Fruit fly (Drosophila melanogaster) Kc167 (cell line): ENCODE results near the gene CG31706.

Source experiments
- Myc ChIP-seq: fragments of >200 bp; optimal IDR thresholded peaks from 2 replicates; lab custom pipeline; 2017; ENCODE audit warnings: missing external identifiers
- Sin3A ChIP-seq: fragments of >200 bp; optimal IDR thresholded peaks from 2 replicates; lab custom pipeline; 2018; ENCODE audit warnings: missing external identifiers
- h ChIP-seq: fragments of >200 bp; optimal IDR thresholded peaks from 3 replicates; lab custom pipeline; 2018; ENCODE audit warnings: missing external identifiers
- insv ChIP-seq: fragments of >200 bp; optimal IDR thresholded peaks from 3 replicates; lab custom pipeline; 2018; ENCODE audit warnings: missing external identifiers
- psq ChIP-seq: fragments of >200 bp; optimal IDR thresholded peaks from 2 replicates; lab custom pipeline; 2017; ENCODE audit warnings: missing external identifiers
- ttk ChIP-seq: sonication (Bioruptor generic); optimal IDR thresholded peaks from 2 replicates; lab custom pipeline; 2017; ENCODE audit warnings: missing external identifiers

CG31706 gene

DNA sequence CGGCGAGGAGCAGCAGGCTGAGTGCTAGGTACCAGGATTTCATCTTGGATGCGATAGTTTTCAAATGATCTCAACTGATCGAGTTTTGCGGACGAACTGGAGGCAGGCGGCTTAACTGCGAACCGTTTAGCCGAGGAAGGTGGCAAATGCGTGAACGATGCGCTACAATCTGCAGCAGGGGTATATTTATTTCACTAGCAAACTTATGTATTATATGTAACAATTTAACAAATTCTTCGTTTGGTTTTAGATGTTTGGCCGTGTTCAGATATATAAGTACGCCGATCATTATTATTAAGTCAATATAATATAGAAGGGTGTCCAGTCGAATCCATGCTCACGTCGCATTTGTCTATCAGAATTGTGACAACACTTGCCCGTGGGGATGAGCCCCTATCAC is at the start of gene CG31706:
CG31706 (minus strand) TSS at position 101 of the 400 bp plus-strand sequence.
- TF ChIP-seq ttk (lab: Kevin White, UChicago), result no peak
- TF ChIP-seq Sin3A (lab: Kevin White, UChicago), result no peak
- no peak for TF ChIP-seq psq (lab: Kevin White, UChicago)
- TF ChIP-seq insv (lab: Kevin White, UChicago), result no peak
- TF ChIP-seq Myc (lab: Kevin White, UChicago), result no peak
- TF ChIP-seq h (lab: Kevin White, UChicago), result no peak

DNA sequence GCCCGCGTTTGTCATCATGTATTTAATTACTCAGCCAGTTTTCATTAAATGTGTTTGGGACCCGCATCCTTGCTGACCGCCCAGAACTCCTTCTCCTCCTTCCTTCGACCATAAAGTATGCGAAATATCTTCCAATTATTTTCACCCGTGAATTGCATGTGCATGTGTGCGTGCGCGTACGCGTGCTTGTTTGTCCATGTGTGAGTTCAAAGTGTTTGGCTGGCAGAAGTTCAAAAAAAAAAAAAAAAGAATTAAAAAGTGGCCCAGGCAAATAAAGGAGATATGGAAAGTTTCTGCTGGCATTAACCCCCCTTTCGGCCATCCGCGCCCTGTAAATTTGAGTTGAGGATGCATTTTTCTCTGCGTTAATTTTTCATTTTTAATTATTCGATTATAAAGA is 23.0 kb upstream of the CG31706 start:
- no peak for TF ChIP-seq ttk (lab: Kevin White, UChicago)
- no peak for TF ChIP-seq h (lab: Kevin White, UChicago)
- TF ChIP-seq Myc (lab: Kevin White, UChicago), result no peak
- no peak for TF ChIP-seq Sin3A (lab: Kevin White, UChicago)
- no peak for TF ChIP-seq psq (lab: Kevin White, UChicago)
- no peak for TF ChIP-seq insv (lab: Kevin White, UChicago)

DNA sequence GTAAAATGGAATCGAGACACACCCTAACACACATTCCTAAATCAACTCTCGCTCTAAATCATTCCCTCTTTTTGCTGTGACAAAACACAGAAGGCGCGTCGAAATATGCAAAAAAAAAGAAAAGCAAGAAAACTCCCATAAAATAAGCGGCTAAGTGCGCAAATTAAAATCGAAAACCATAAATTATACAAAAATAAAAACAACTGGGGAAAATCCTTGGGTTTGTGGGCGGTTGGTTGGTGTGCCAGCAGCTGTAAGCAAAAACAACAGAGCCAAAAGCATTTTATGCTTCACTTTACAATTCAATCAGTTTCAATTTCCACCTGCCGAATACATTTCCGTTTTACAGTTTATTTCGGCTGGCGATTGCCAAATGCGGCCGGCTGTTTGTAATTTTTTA is 5.0 kb upstream of the CG31706 start, which contains the start of gene CG43438:
CG43438 (plus strand) TSS at position 301 of the 400 bp plus-strand sequence.
- TF ChIP-seq Myc (lab: Kevin White, UChicago) (no peak), Sin3A (lab: Kevin White, UChicago) (no peak), h (lab: Kevin White, UChicago) (no peak), psq (lab: Kevin White, UChicago) (no peak), insv (lab: Kevin White, UChicago) (no peak), ttk (lab: Kevin White, UChicago) (no peak)

DNA sequence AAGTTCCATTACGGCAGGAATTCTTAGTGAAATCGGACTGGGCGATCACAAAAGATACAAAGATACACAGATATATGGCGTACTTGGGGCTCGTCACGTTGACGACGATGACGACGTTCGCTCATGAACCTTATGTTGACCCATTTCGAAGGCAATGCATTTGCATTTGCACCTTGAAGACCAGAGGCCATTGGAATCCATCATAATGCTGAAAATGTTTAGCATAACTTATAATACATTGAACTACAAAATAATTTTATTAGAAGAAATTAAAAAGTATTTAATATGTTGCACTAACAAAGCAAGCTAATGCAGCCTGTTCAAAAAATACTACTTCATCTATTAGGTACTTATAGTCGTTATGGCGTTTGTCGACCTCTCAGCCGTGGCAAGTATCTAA is 668 bp upstream of the CG31706 start, which contains the start of gene CG34162:
CG34162 (plus strand) TSS at position 301 of the 400 bp plus-strand sequence.
- TF ChIP-seq Sin3A (lab: Kevin White, UChicago) (no peak), psq (lab: Kevin White, UChicago) (no peak), h (lab: Kevin White, UChicago) (no peak), ttk (lab: Kevin White, UChicago) (no peak), insv (lab: Kevin White, UChicago) (no peak), Myc (lab: Kevin White, UChicago) (no peak)

DNA sequence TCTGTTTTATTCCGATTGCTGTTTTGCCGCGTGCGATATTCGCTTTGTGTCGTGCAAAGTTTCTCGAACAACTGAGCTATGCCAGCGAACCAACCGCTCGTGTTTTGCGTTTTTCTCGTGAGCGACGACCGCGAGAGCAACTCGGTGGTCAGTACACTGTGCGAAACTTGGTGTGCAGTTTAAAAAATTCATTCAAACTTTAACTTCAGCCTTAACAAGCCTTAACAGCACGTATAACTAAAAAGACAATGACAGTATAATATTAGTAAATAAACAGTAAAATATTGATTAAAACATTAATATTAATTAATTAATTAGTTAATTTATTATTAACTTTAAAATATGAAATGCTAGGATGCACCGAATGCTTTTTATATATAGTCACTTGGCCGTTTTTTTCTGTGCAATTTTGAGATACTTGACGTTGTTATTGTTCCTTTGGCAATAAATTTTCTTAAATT is 2.7 kb downstream of the CG31706 start, which contains the start of gene CG31705:
CG31705 (minus strand) TSS at position 77 of the 461 bp plus-strand sequence.
- no peak for TF ChIP-seq psq (lab: Kevin White, UChicago)
- no peak for TF ChIP-seq Sin3A (lab: Kevin White, UChicago)
- TF ChIP-seq insv (lab: Kevin White, UChicago), result no peak
- TF ChIP-seq h (lab: Kevin White, UChicago), result no peak
- no peak for TF ChIP-seq ttk (lab: Kevin White, UChicago)
- no peak for TF ChIP-seq Myc (lab: Kevin White, UChicago)

DNA sequence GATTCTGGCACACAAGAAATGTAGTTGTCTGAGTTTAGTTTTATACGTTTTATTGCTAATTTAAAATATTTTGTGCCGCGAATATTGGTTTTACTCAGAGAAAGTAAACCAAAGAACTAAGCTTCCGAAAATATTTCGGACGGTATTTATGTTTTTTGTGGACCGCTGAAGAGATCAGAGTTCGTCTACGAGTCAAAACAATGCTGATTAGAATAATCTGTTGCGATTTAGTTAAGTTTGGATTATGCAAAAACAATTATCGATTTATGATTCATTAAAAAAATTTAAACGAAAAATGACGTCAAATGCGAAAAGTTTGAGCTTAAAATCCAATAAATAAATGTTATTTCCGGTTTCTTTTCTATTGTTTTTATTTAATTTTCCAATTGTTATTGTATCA is 8.2 kb downstream of the CG31706 start, which contains the start of gene CG43153:
CG43153 (minus strand) TSS at position 101 of the 400 bp plus-strand sequence.
- TF ChIP-seq h (lab: Kevin White, UChicago), result no peak
- no peak for TF ChIP-seq Sin3A (lab: Kevin White, UChicago)
- TF ChIP-seq psq (lab: Kevin White, UChicago), result no peak
- no peak for TF ChIP-seq ttk (lab: Kevin White, UChicago)
- no peak for TF ChIP-seq Myc (lab: Kevin White, UChicago)
- TF ChIP-seq insv (lab: Kevin White, UChicago), result no peak

DNA sequence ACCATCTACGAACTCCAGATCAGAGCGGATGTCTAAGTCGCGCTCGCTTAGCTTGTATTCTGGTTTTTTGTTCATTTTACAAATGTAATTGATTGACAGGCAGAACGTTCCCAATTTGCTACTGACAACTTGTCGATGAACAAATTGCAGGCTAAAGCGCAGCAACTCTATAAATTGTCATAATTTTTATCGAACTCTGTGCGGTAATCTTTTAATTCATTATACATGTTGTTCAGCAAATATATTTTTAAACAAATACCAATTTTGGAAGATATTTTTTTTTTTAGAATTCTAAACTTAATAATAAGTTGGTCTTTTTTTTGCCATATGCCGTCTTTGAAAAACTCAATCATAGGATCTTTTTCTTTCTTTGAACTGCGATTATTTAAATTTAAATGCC is 9.7 kb downstream of the CG31706 start, which contains the start of gene CG14930:
CG14930 (minus strand) TSS at position 101 of the 400 bp plus-strand sequence.
- TF ChIP-seq psq (lab: Kevin White, UChicago) (no peak), h (lab: Kevin White, UChicago) (no peak), insv (lab: Kevin White, UChicago) (no peak), Myc (lab: Kevin White, UChicago) (no peak), Sin3A (lab: Kevin White, UChicago) (no peak)

DNA sequence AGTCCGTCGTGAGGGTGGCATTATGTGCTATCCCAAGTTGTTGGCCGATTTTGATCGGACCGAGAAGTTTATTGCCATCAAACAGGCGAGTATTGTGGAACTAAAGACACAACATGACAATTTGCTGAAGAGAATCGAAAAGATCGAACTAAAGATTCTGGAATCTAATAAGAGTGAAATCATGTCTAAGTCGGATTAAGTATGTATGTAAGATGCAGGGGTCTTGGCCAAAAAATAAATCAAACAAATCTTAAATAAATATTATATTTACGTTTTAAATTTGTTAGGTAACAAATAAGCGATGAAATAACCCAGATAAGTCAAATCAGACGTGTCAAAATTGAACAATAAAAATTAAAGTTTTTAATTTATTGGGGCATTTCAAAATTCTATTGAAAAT is 11.3 kb downstream of the CG31706 start, which contains the start of gene CG14929:
CG14929 (plus strand) TSS at position 301 of the 400 bp plus-strand sequence.
- TF ChIP-seq Myc (lab: Kevin White, UChicago) (no peak), ttk (lab: Kevin White, UChicago) (no peak), psq (lab: Kevin White, UChicago) (no peak), h (lab: Kevin White, UChicago) (no peak), Sin3A (lab: Kevin White, UChicago) (no peak), insv (lab: Kevin White, UChicago) (no peak)

DNA sequence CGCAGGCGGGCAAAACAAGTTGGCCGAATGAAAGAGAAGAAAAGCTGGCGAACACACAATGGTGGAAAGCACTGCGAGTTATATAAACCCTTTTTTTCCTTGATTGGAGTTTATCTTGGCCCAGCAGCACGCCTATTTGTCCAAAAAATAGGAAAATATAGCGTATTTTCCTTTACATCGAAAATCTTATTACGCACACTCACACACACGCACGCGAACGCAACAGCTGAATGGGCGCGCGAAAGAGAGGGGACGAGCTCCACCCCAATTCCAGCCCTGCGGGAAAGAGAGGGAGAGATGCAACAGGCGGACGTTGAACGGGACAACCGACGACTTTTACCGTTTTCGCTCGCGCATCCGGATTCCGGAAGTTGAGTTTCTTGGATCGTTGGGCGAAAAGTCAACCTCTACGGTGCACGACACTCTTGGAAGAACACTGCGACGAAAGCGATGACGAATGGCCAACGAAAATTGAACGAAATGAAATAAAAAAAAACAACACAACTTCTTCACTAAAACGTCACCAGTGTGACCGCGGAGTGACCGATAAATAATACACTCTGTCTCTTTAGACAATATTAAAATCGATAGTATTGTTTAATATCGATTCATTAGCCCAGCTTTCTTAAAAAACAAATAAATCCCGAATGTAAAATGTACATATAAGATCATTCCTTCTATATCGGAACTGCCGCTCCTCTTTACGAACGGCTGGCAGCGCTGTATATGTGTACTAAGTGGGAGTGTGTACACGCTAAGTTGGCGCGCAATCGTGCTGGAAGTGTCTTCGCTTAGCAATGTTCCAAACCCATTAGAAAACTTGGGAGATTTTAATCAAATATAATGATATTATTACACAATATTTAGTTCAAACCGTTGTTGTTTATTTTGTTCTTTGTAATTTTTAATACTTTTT is 14.1 kb downstream of the CG31706 start, which contains the start of the genes Dlg5 and CG4970:
Dlg5 (minus strand) TSS at position 556 of the 916 bp plus-strand sequence.
CG4970 (plus strand) TSS at position 866 of the 916 bp plus-strand sequence.
- TF ChIP-seq ttk (lab: Kevin White, UChicago) (no peak), psq (lab: Kevin White, UChicago) (no peak), Sin3A (lab: Kevin White, UChicago) (no peak), h (lab: Kevin White, UChicago) (no peak), Myc (lab: Kevin White, UChicago) (no peak), insv (lab: Kevin White, UChicago) (no peak)

DNA sequence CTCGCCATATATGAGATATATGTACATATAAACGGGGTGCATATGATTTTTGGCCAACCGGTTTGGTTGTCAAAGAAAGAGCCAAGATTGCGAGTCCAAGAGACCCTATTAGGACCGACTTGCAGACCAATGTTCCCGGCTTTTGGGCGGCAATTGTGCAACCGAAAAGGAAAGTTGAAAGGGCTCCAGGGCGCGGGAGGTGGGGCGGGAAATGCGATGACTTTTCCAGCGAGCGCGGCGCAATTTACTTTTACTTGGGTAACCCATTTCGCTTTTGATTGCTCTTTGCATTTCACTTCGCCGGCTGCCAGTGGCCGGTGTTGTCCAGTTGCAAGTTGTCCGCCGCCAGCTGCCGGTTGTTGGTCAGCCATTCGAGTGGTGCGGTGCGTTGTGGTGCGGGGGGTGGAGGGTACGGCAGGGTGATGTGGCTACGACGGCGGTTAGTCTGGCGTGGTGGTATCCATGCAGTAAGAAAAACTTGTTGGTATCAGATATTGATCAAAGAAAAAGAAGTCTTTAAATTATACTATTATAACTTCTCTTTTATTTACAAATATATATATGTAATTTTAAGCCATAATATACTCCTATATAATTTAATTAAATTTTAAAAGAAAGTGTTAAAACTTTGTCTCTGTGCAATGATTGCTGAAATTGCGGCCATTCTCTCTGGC is 25.8 kb downstream of the CG31706 start:
- TF ChIP-seq Myc (lab: Kevin White, UChicago) (no peak), ttk (lab: Kevin White, UChicago) (no peak), insv (lab: Kevin White, UChicago) (no peak), psq (lab: Kevin White, UChicago) (no peak), h (lab: Kevin White, UChicago) (no peak), Sin3A (lab: Kevin White, UChicago) (no peak)
